Worm (Caenorhabditis elegans) whole organism, L4 larva: Measurements from ENCODE around the gene C49C3.15.

Experiments used
- aha-1 ChIP-seq: fragments of 150-350 bp; peaks from one replicate; lab custom pipeline; 2014; ENCODE audit warnings: missing biosample characterization, missing genetic modification characterization
- ceh-28 ChIP-seq: fragments of 150-350 bp; optimal IDR thresholded peaks from 2 replicates; lab custom pipeline; 2014; ENCODE audit warnings: missing biosample characterization, missing genetic modification reagents, missing genetic modification characterization
- ceh-82 ChIP-seq: sonication (generic microtip); optimal IDR thresholded peaks from 2 replicates; lab custom pipeline; 2017; ENCODE audit warnings: missing biosample characterization, missing genetic modification characterization
- jun-1 ChIP-seq: fragments of 150-350 bp; optimal IDR thresholded peaks from 2 replicates; lab custom pipeline; 2014; ENCODE audit warnings: missing biosample characterization, missing genetic modification reagents, missing genetic modification characterization
- lim-7 ChIP-seq: fragments of 200-800 bp; sonication (Bioruptor generic); IDR thresholded peaks from 2 replicates; pipeline ENCODE4 v1.3.6; 2022; ENCODE audit warnings: missing genetic modification characterization, missing compliant biosample characterization
- mdl-1 ChIP-seq, 2 experiments: fragments of 150-350 bp in 1 of 2; sonication (generic microtip) in 1 of 2; optimal IDR thresholded peaks; 2 replicates each; lab custom pipeline; 2014 to 2017; ENCODE audit warnings: missing biosample characterization in 2 of 2, missing genetic modification characterization in 2 of 2
- nhr-25 ChIP-seq: sonication (generic microtip); optimal IDR thresholded peaks from 2 replicates; lab custom pipeline; 2017; ENCODE audit warnings: missing genetic modification characterization, mild to moderate bottlenecking, missing compliant biosample characterization, antibody characterized with exemption, moderate library complexity, borderline replicate concordance; ENCODE audit not compliant: insufficient read depth
- nhr-77 ChIP-seq: fragments of 150-350 bp; optimal IDR thresholded peaks from 2 replicates; lab custom pipeline; 2014; ENCODE audit warnings: missing biosample characterization, missing genetic modification characterization
- pha-4 ChIP-seq, 2 experiments: fragments of 150-350 bp in 1 of 2; fragments of 200-800 bp in 1 of 2; sonication (Bioruptor generic) in 1 of 2; IDR thresholded peaks in 1 of 2; optimal IDR thresholded peaks in 1 of 2; 2 replicates each; pipeline versions ENCODE4 v1.3.6 to Lab custom; 2014 to 2022; ENCODE audit warnings: missing genetic modification characterization in 2 of 2, missing genetic modification reagents in 2 of 2, missing biosample characterization in 1 of 2, missing compliant biosample characterization in 1 of 2
- set-16 ChIP-seq: fragments of 200-800 bp; sonication (Bioruptor generic); IDR thresholded peaks from 2 replicates; pipeline ENCODE4 v1.3.6; 2022; ENCODE audit warnings: missing genetic modification reagents, missing genetic modification characterization, missing compliant biosample characterization
- snpc-1.2 ChIP-seq: fragments of 200-800 bp; sonication (Bioruptor generic); IDR thresholded peaks from 2 replicates; pipeline ENCODE4 v1.3.6; 2022; ENCODE audit warnings: missing genetic modification reagents, missing genetic modification characterization, missing compliant biosample characterization
- spr-3 ChIP-seq: fragments of 200-800 bp; sonication (Bioruptor generic); optimal IDR thresholded peaks from 2 replicates; lab custom pipeline; 2018; ENCODE audit warnings: mild to moderate bottlenecking, missing genetic modification characterization, missing compliant biosample characterization
- zag-1 ChIP-seq: fragments of 150-350 bp; optimal IDR thresholded peaks from 2 replicates; lab custom pipeline; 2014; ENCODE audit warnings: missing biosample characterization, missing genetic modification characterization
- ztf-11 ChIP-seq: fragments of 150-350 bp; optimal IDR thresholded peaks from 2 replicates; lab custom pipeline; 2014; ENCODE audit warnings: missing biosample characterization, missing genetic modification characterization

ce11 chrIV:17333542-17334281, at the start of gene C49C3.15:
- TF ChIP-seq mdl-1 (tag; optimal IDR thresholded peaks at IDR 0.05; lab: Kevin White, UChicago) (peak in 1 of 2 experiments; percentile 10), nhr-25 (tag; lab: Kevin White, UChicago) (no peak), jun-1 (tag; lab: Kevin White, UChicago) (no peak), aha-1 (no peak), pha-4 (GFP tag; IDR thresholded peaks at IDR 0.05; lab: Robert Waterston, UW) (no peak), pha-4 (tag; optimal IDR thresholded peaks at IDR 0.05; lab: Kevin White, UChicago) (no peak), zag-1 (tag; lab: Kevin White, UChicago) (no peak), nhr-77 (tag; lab: Kevin White, UChicago) (no peak), ztf-11 (tag; lab: Kevin White, UChicago) (no peak), ceh-82 (tag; lab: Kevin White, UChicago) (no peak), snpc-1.2 (no peak), spr-3 (GFP tag; lab: Kevin White, UChicago) (no peak), lim-7 (GFP tag; lab: Robert Waterston, UW) (no peak), set-16 (GFP tag; lab: Robert Waterston, UW) (no peak), ceh-28 (no peak)
